Worm (Caenorhabditis elegans): ENCODE data around the gene msi-1.
A peak's percentile ranks its signal among the peaks of the same experiment; 100 is the strongest.

msi-1 gene

DNA sequence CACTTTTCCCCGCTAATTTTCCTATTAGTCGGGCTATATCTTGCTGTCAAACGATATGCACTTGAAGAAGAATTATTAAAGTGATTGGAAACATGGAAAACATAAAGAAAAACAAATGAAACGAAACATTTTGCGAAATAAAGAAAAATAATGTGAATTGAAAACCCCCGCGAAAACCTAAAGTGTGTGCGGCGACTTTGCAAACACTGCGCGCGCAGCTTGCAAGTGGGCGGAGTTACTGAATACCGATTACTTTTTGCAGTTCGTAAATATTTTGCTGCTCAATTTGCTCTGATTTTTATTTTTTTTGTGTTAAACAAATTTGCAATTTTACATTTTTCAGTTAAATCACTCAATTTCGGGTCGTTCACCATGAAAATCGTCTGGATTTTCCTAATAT, 59.6 kb downstream of the msi-1 start, which contains the start of gene ccdc-47 (continued):
- TF ChIP-seq tbx-2 (tag; optimal IDR thresholded peaks at IDR 0.05): no peak
- no peak for TF ChIP-seq nhr-67 (tag; optimal IDR thresholded peaks at IDR 0.05)
- TF ChIP-seq elt-2 (tag; optimal IDR thresholded peaks at IDR 0.05): peak; percentile 37

DNA sequence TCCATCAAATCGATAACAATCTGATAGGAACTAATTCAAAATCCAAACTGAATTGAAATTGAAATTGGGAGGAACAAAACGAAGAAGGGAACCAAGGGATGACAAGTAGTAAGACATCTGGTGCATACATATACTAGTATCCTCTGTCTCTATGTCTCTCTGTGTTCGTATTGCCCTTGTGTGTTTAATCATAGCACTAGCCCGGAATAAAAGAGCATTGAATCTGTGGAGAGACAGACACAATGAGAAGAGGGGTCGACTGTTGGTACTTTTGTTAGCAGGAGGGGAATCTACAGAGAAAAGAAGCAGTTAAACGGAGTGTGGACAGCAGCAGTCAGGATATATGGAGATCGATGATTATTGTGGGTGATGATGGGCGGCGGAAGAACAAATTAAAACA, 60.5 kb downstream of the msi-1 start:
- TF ChIP-seq ceh-16 (tag; optimal IDR thresholded peaks at IDR 0.05) (no peak), hmg-11 (tag; optimal IDR thresholded peaks at IDR 0.05) (peak; percentile 20)

DNA sequence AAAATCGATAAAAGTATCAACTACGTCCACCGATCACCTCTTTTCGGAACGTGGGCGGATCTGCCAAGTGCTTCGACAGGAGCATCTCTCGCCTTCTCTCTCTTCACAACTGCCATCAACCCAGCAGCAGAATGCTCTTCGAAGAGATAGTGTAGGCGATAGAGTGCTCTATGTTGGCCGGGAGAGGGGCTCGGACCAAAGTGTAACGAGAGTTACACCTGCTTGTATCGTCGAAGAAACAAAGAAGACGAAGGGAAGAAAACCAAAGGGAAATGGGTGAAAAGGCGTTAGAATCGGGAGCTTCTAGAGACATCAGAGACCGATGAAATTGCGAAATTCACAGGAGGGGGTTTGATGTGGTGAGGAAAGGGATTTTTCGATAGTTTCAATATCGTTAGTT, 61.4 kb downstream of the msi-1 start:
- TF ChIP-seq daf-12 (tag; optimal IDR thresholded peaks at IDR 0.05) (no peak), lin-39 (tag; optimal IDR thresholded peaks at IDR 0.05) (peak; percentile 3)

Data from whole organism, L3 larva.